Worm (Caenorhabditis elegans) whole organism, dauer: ENCODE data around the gene F54F12.2.

Experiments
- unc-62 ChIP-seq: sonication (generic microtip); optimal IDR thresholded peaks from 2 replicates; lab custom pipeline; 2017; ENCODE audit warnings: missing biosample characterization, missing genetic modification reagents, missing genetic modification characterization

The F54F12.2 gene

ce11 chrIII:13039739-13040138 lies at the start of gene F54F12.2:
Gene F54F12.2, plus strand, starts transcription at chrIII:13040039.
- TF ChIP-seq unc-62 (GFP tag; lab: Kevin White, UChicago), result no peak

- TF ChIP-seq unc-62 (GFP tag; lab: Kevin White, UChicago), result no peak
Observed at ce11 chrIII:12990997-12991396, 48.8 kb upstream of the F54F12.2 start, which contains the start of gene ZK1010.12. Gene ZK1010.12, plus strand, starts transcription at chrIII:12991297.

ce11 chrIII:12993055-12993454 lies 46.8 kb upstream of the F54F12.2 start:
- no peak for TF ChIP-seq unc-62 (GFP tag; lab: Kevin White, UChicago)

ce11 chrIII:12993607-12994006 lies 46.2 kb upstream of the F54F12.2 start, which contains the start of gene col-97:
Gene col-97, minus strand, starts transcription at chrIII:12993707.
- TF ChIP-seq unc-62 (GFP tag; lab: Kevin White, UChicago), result no peak

- TF ChIP-seq unc-62 (GFP tag; lab: Kevin White, UChicago), result no peak
Observed at ce11 chrIII:12998252-12998651, 41.6 kb upstream of the F54F12.2 start.

ce11 chrIII:13000457-13000856 lies 39.4 kb upstream of the F54F12.2 start, which contains the start of gene ZK1010.8:
Gene ZK1010.8, minus strand, starts transcription at chrIII:13000670.
- no peak for TF ChIP-seq unc-62 (GFP tag; lab: Kevin White, UChicago)

ce11 chrIII:13002098-13002497 lies 37.7 kb upstream of the F54F12.2 start, which contains the start of gene ZK1010.10:
Gene ZK1010.10, plus strand, starts transcription at chrIII:13002383.
- TF ChIP-seq unc-62 (GFP tag; lab: Kevin White, UChicago), result no peak

- TF ChIP-seq unc-62 (GFP tag; lab: Kevin White, UChicago), result no peak
Observed at ce11 chrIII:13004316-13004715, 35.5 kb upstream of the F54F12.2 start.

- TF ChIP-seq unc-62 (GFP tag; lab: Kevin White, UChicago), result no peak
Observed at ce11 chrIII:13005161-13005560, 34.7 kb upstream of the F54F12.2 start, which contains the start of gene snf-7. Gene snf-7, plus strand, starts transcription at chrIII:13005461.

ce11 chrIII:13011927-13012326 lies 27.9 kb upstream of the F54F12.2 start:
- no peak for TF ChIP-seq unc-62 (GFP tag; lab: Kevin White, UChicago)

- TF ChIP-seq unc-62 (GFP tag; lab: Kevin White, UChicago), result no peak
Observed at ce11 chrIII:13013912-13014311, 25.9 kb upstream of the F54F12.2 start.

- no peak for TF ChIP-seq unc-62 (GFP tag; lab: Kevin White, UChicago)
Observed at ce11 chrIII:13015754-13016317, 24.0 kb upstream of the F54F12.2 start.

ce11 chrIII:13018619-13019018 lies 21.2 kb upstream of the F54F12.2 start, which contains the start of gene col-98:
Gene col-98, plus strand, starts transcription at chrIII:13019008.
- TF ChIP-seq unc-62 (GFP tag; lab: Kevin White, UChicago), result no peak

- TF ChIP-seq unc-62 (GFP tag; lab: Kevin White, UChicago), result no peak
Observed at ce11 chrIII:13019547-13020098, 20.2 kb upstream of the F54F12.2 start.

ce11 chrIII:13020741-13021140 lies 19.1 kb upstream of the F54F12.2 start, which contains the start of gene cyp-13A11:
Gene cyp-13A11, plus strand, starts transcription at chrIII:13021006.
- no peak for TF ChIP-seq unc-62 (GFP tag; lab: Kevin White, UChicago)

ce11 chrIII:13024281-13024680 lies 15.6 kb upstream of the F54F12.2 start, which contains the start of gene cyp-13A12:
Gene cyp-13A12, plus strand, starts transcription at chrIII:13024547.
- no peak for TF ChIP-seq unc-62 (GFP tag; lab: Kevin White, UChicago)

- no peak for TF ChIP-seq unc-62 (GFP tag; lab: Kevin White, UChicago)
Observed at ce11 chrIII:13027949-13028348, 11.9 kb upstream of the F54F12.2 start.
